Fruit fly (Drosophila melanogaster): Measurements from ENCODE around the gene cold.

dm6 chr2L:606952-607351, 32.9 kb downstream of the cold start:
- TF ChIP-seq brk (GFP tag; optimal IDR thresholded peaks at IDR 0.05) = no peak
- TF ChIP-seq jim (GFP tag; optimal IDR thresholded peaks at IDR 0.05) = no peak
- no peak for TF ChIP-seq dl (GFP tag; optimal IDR thresholded peaks at IDR 0.05; ENCODE audit: insufficient read depth in 1 of 2, partially characterized antibody in 2 of 2)
- TF ChIP-seq fru (GFP tag; optimal IDR thresholded peaks at IDR 0.05) = peak; percentile 35
- no peak for TF ChIP-seq Abd-B (GFP tag; optimal IDR thresholded peaks at IDR 0.05)
- TF ChIP-seq sage (GFP tag; optimal IDR thresholded peaks at IDR 0.05) = no peak
- no peak for TF ChIP-seq Jra (GFP tag; optimal IDR thresholded peaks at IDR 0.05)
- peak; percentile 39 for TF ChIP-seq h (GFP tag; optimal IDR thresholded peaks at IDR 0.05)
- TF ChIP-seq br (GFP tag; optimal IDR thresholded peaks at IDR 0.05) = peak; percentile 7
- no peak for TF ChIP-seq Dfd (GFP tag; optimal IDR thresholded peaks at IDR 0.05)
- no peak for TF ChIP-seq Sp1 (GFP tag; optimal IDR thresholded peaks at IDR 0.05)
